Worm (Caenorhabditis elegans) whole organism, early embryonic: Measurements from ENCODE around the gene T19H12.12.
"Not testable (repeated sequence)": the region's sequence is repeated elsewhere in the genome, so short reads cannot be mapped to it uniquely, and the experiment has no call there.

Source experiments
- B0310.2 ChIP-seq: sonication (generic microtip); optimal IDR thresholded peaks from 2 replicates; lab custom pipeline; 2016; ENCODE audit warnings: mild to moderate bottlenecking, missing genetic modification characterization, missing compliant biosample characterization
- F13C5.2 ChIP-seq: sonication (generic microtip); optimal IDR thresholded peaks from 2 replicates; lab custom pipeline; 2017; ENCODE audit warnings: mild to moderate bottlenecking, missing genetic modification characterization, inconsistent platforms, missing compliant biosample characterization
- aly-1 ChIP-seq: sonication (generic microtip); optimal IDR thresholded peaks from 2 replicates; lab custom pipeline; 2016; ENCODE audit warnings: missing genetic modification characterization, missing compliant biosample characterization
- ama-1 ChIP-seq: fragments of 150-350 bp; optimal IDR thresholded peaks from 2 replicates; lab custom pipeline; 2014
- ceh-13 ChIP-seq: fragments of 200-800 bp; sonication (Bioruptor generic); optimal IDR thresholded peaks from 2 replicates; lab custom pipeline; 2018; ENCODE audit warnings: mild to moderate bottlenecking, missing genetic modification characterization, missing compliant biosample characterization
- ceh-36 ChIP-seq: sonication (generic microtip); optimal IDR thresholded peaks from 2 replicates; lab custom pipeline; 2016; ENCODE audit warnings: missing genetic modification characterization, inconsistent platforms, missing compliant biosample characterization
- ets-7 ChIP-seq: sonication (generic microtip); optimal IDR thresholded peaks from 2 replicates; lab custom pipeline; 2016; ENCODE audit warnings: missing genotype, missing genetic modification characterization, missing compliant biosample characterization
- flt-1 ChIP-seq: fragments of 200-800 bp; sonication (Bioruptor generic); IDR thresholded peaks from 2 replicates; pipeline ENCODE4 v1.3.6; 2022; ENCODE audit warnings: missing genetic modification characterization, missing compliant biosample characterization
- hmbx-1 ChIP-seq: sonication (generic microtip); optimal IDR thresholded peaks from 2 replicates; lab custom pipeline; 2016; ENCODE audit warnings: mild to moderate bottlenecking, missing genetic modification characterization, missing compliant biosample characterization
- hmg-4 ChIP-seq: fragments of 200-800 bp; sonication (Bioruptor generic); optimal IDR thresholded peaks from 2 replicates; lab custom pipeline; 2018; ENCODE audit warnings: mild to moderate bottlenecking, missing genetic modification characterization, missing compliant biosample characterization
- hnd-1 ChIP-seq: sonication (generic microtip); optimal IDR thresholded peaks from 2 replicates; lab custom pipeline; 2016; ENCODE audit warnings: missing genetic modification characterization, missing compliant biosample characterization
- pes-1 ChIP-seq: fragments of 200-800 bp; sonication (Bioruptor generic); IDR thresholded peaks from 2 replicates; pipeline ENCODE4 v1.3.6; 2022; ENCODE audit warnings: missing genetic modification reagents, missing genetic modification characterization, missing compliant biosample characterization
- scrt-1 ChIP-seq: fragments of 200-800 bp; sonication (Bioruptor generic); IDR thresholded peaks from 2 replicates; pipeline ENCODE4 v1.3.6; 2022; ENCODE audit warnings: missing genetic modification characterization, missing compliant biosample characterization
- sea-1 ChIP-seq: fragments of 200-800 bp; sonication (Bioruptor generic); conservative IDR thresholded peaks from 2 replicates; pipeline ENCODE4 v1.3.6; 2022; ENCODE audit warnings: missing genetic modification characterization, missing compliant biosample characterization
- tbx-11 ChIP-seq: fragments of 200-800 bp; sonication (Bioruptor generic); IDR thresholded peaks from 2 replicates; pipeline ENCODE4 v1.3.6; 2022; ENCODE audit warnings: missing genetic modification characterization, missing compliant biosample characterization
- tbx-37 ChIP-seq: fragments of 200-800 bp; sonication (Bioruptor generic); conservative IDR thresholded peaks from 2 replicates; pipeline ENCODE4 v1.3.6; 2022; ENCODE audit warnings: missing genetic modification reagents, missing genetic modification characterization, missing compliant biosample characterization
- tra-4 ChIP-seq: sonication (generic microtip); optimal IDR thresholded peaks from 2 replicates; lab custom pipeline; 2017; ENCODE audit warnings: missing genetic modification characterization, missing compliant biosample characterization

The T19H12.12 gene

ce11 chrV:4885372-4885771, 782 bp downstream of the T19H12.12 start, which contains the start of gene T19H12.3:
Gene T19H12.3, plus strand, starts transcription at chrV:4885672.
- no peak for TF ChIP-seq flt-1
- no peak for TF ChIP-seq ceh-36 (tag; lab: Kevin White, UChicago)
- no peak for TF ChIP-seq hnd-1 (tag; lab: Kevin White, UChicago)
- no peak for TF ChIP-seq ama-1
- TF ChIP-seq aly-1 (tag; lab: Kevin White, UChicago), result no peak
- no peak for TF ChIP-seq tbx-11 (GFP tag; lab: Robert Waterston, UW)
- no peak for TF ChIP-seq pes-1

ce11 chrV:4889477-4889876, 4.9 kb downstream of the T19H12.12 start, which contains the start of gene ugt-12:
Gene ugt-12, minus strand, starts transcription at chrV:4889629.
- TF ChIP-seq hnd-1 (tag; lab: Kevin White, UChicago) (no peak), ets-7 (no peak), ceh-13 (GFP tag; lab: Kevin White, UChicago) (no peak), tbx-11 (GFP tag; lab: Robert Waterston, UW) (no peak), sea-1 (GFP tag; lab: Robert Waterston, UW) (no peak), B0310.2 (tag; lab: Kevin White, UChicago) (no peak), ama-1 (no peak), F13C5.2 (tag; lab: Kevin White, UChicago) (no peak)

ce11 chrV:4889976-4890479, 5.4 kb downstream of the T19H12.12 start, which contains the start of gene T19H12.2:
Gene T19H12.2, plus strand, starts transcription at chrV:4890429.
- TF ChIP-seq tbx-37 (GFP tag; lab: Robert Waterston, UW), result no peak
- no peak for TF ChIP-seq aly-1 (tag; lab: Kevin White, UChicago)
- TF ChIP-seq tbx-11 (GFP tag; lab: Robert Waterston, UW), result no peak
- no peak for TF ChIP-seq pes-1
- no peak for TF ChIP-seq scrt-1 (GFP tag; lab: Robert Waterston, UW)
- TF ChIP-seq ama-1, result no peak
- no peak for TF ChIP-seq hmg-4
- no peak for TF ChIP-seq ets-7
- TF ChIP-seq flt-1, result no peak

ce11 chrV:4890781-4891180, 6.2 kb downstream of the T19H12.12 start:
- TF ChIP-seq ama-1 (no peak), tbx-37 (GFP tag; lab: Robert Waterston, UW) (no peak), tbx-11 (GFP tag; lab: Robert Waterston, UW) (no peak), F13C5.2 (tag; lab: Kevin White, UChicago) (no peak), sea-1 (GFP tag; lab: Robert Waterston, UW) (no peak), hmg-4 (no peak), hnd-1 (tag; lab: Kevin White, UChicago) (no peak), aly-1 (tag; lab: Kevin White, UChicago) (no peak), B0310.2 (tag; lab: Kevin White, UChicago) (no peak), flt-1 (no peak), hmbx-1 (tag; lab: Kevin White, UChicago) (no peak), pes-1 (no peak)

- TF ChIP-seq hmg-4, result no peak
- no peak for TF ChIP-seq hnd-1 (tag; lab: Kevin White, UChicago)
- TF ChIP-seq pes-1, result no peak
- no peak for TF ChIP-seq ceh-36 (tag; lab: Kevin White, UChicago)
Observed at ce11 chrV:4891305-4891704, 6.7 kb downstream of the T19H12.12 start.

- no peak for TF ChIP-seq hnd-1 (tag; lab: Kevin White, UChicago)
- TF ChIP-seq B0310.2 (tag; lab: Kevin White, UChicago), result no peak
- TF ChIP-seq ets-7, result no peak
Observed at ce11 chrV:4894971-4895370, 10.4 kb downstream of the T19H12.12 start, which contains the start of gene ugt-11. Gene ugt-11, minus strand, starts transcription at chrV:4895071.

ce11 chrV:4895744-4896143, 11.2 kb downstream of the T19H12.12 start, which contains the start of gene ugt-9:
Gene ugt-9, plus strand, starts transcription at chrV:4896048.
- TF ChIP-seq hnd-1 (tag; lab: Kevin White, UChicago) (no peak), ama-1 (no peak), sea-1 (GFP tag; lab: Robert Waterston, UW) (no peak), B0310.2 (tag; lab: Kevin White, UChicago) (no peak), flt-1 (no peak), scrt-1 (GFP tag; lab: Robert Waterston, UW) (no peak), hmbx-1 (tag; lab: Kevin White, UChicago) (no peak)

ce11 chrV:4900020-4900419, 15.4 kb downstream of the T19H12.12 start, which contains the start of gene ugt-10:
Gene ugt-10, minus strand, starts transcription at chrV:4900120.
- not testable (repeated sequence) for TF ChIP-seq tra-4 (tag; lab: Kevin White, UChicago); scrt-1 (GFP tag; lab: Robert Waterston, UW); hnd-1 (tag; lab: Kevin White, UChicago)

ce11 chrV:4901074-4901473, 16.5 kb downstream of the T19H12.12 start, which contains the start of gene ugt-67:
Gene ugt-67, plus strand, starts transcription at chrV:4901374.
- no peak for TF ChIP-seq tra-4 (tag; lab: Kevin White, UChicago)
- no peak for TF ChIP-seq ama-1
- TF ChIP-seq ceh-13 (GFP tag; lab: Kevin White, UChicago), result no peak
- no peak for TF ChIP-seq hmbx-1 (tag; lab: Kevin White, UChicago)
- no peak for TF ChIP-seq tbx-37 (GFP tag; lab: Robert Waterston, UW)
- no peak for TF ChIP-seq flt-1
- TF ChIP-seq tbx-11 (GFP tag; lab: Robert Waterston, UW), result no peak
- no peak for TF ChIP-seq aly-1 (tag; lab: Kevin White, UChicago)
- no peak for TF ChIP-seq hmg-4
- TF ChIP-seq pes-1, result no peak
- TF ChIP-seq B0310.2 (tag; lab: Kevin White, UChicago), result no peak
- no peak for TF ChIP-seq sea-1 (GFP tag; lab: Robert Waterston, UW)
- TF ChIP-seq ceh-36 (tag; lab: Kevin White, UChicago), result no peak
- no peak for TF ChIP-seq scrt-1 (GFP tag; lab: Robert Waterston, UW)
- no peak for TF ChIP-seq hnd-1 (tag; lab: Kevin White, UChicago)
- TF ChIP-seq F13C5.2 (tag; lab: Kevin White, UChicago), result no peak
- no peak for TF ChIP-seq ets-7
